Worm (Caenorhabditis elegans) whole organism, young adult: ENCODE measurements around the gene syp-1.

Source experiments
- T26A5.8 ChIP-seq: sonication (generic microtip); optimal IDR thresholded peaks from 2 replicates; lab custom pipeline; 2016; ENCODE audit warnings: missing genetic modification characterization, missing compliant biosample characterization
- nhr-120 ChIP-seq: fragments of 200-800 bp; sonication (Bioruptor generic); IDR thresholded peaks from 2 replicates; pipeline ENCODE4 v1.3.6; 2022; ENCODE audit warnings: missing genetic modification characterization, missing compliant biosample characterization
- pha-4 ChIP-seq: fragments of 150-350 bp; sonication (generic microtip); optimal IDR thresholded peaks from 2 replicates; lab custom pipeline; 2014; ENCODE audit warnings: missing biosample characterization, missing genetic modification reagents, missing genetic modification characterization

- TF ChIP-seq pha-4 (tag; lab: Kevin White, UChicago) (no peak), nhr-120 (GFP tag; lab: Robert Waterston, UW) (no peak), T26A5.8 (no peak)
These were observed 8.3 kb upstream of the syp-1 start, which contains the start of gene F13A7.12 for ce11 chrV:16395739-16396138.
